Worm (Caenorhabditis elegans): ENCODE results near the gene C13E3.1.

DNA sequence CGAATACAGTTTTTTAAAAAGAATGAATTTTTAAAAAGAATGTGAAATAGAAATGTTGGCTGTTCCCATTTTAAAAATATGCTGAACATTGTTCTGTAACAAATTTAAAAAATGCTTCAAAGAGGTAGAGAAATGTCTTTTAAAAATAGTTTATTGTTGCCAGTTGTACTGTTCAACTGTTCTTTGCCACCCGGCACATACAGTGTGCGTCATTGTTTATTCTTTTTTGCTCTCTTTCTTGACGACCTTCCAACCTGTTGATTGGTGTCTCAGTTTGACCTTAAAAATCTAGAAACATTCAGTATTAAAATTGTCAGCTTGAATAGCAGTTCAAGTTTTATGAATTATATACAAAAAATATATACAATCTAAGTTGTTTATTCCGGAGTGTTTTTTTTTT, 38.7 kb downstream of the C13E3.1 start:
- no peak for TF ChIP-seq unc-62 (GFP tag; optimal IDR thresholded peaks at IDR 0.05)
- TF ChIP-seq elt-1 (tag; optimal IDR thresholded peaks at IDR 0.05; ENCODE audit: borderline replicate concordance, insufficient read depth): no peak
- no peak for TF ChIP-seq ces-1 (GFP tag; optimal IDR thresholded peaks at IDR 0.05)
- no peak for TF ChIP-seq unc-39 (tag; optimal IDR thresholded peaks at IDR 0.05)
- no peak for TF ChIP-seq lsy-2 (tag; optimal IDR thresholded peaks at IDR 0.05)
- no peak for TF ChIP-seq flh-1 (GFP tag; optimal IDR thresholded peaks at IDR 0.05)
- TF ChIP-seq mls-2 (tag; optimal IDR thresholded peaks at IDR 0.05): no peak
- no peak for TF ChIP-seq zip-8 (tag; optimal IDR thresholded peaks at IDR 0.05)
- TF ChIP-seq mab-5 (tag; optimal IDR thresholded peaks at IDR 0.05): no peak
- TF ChIP-seq sptf-1 (tag; optimal IDR thresholded peaks at IDR 0.05): no peak
- no peak for TF ChIP-seq nhr-76 (tag; optimal IDR thresholded peaks at IDR 0.05)
- no peak for TF ChIP-seq ceh-83 (GFP tag; optimal IDR thresholded peaks at IDR 0.05)
- no peak for TF ChIP-seq nhr-12 (tag; optimal IDR thresholded peaks at IDR 0.05)
- no peak for TF ChIP-seq snpc-4 (tag; optimal IDR thresholded peaks at IDR 0.05)
